Fruit fly (Drosophila melanogaster) whole organism, embryonic: ENCODE data around the gene CG5966.

Experiments used
- B-H1 ChIP-seq: fragments of 200-800 bp; sonication (Bioruptor generic); IDR thresholded peaks from 3 replicates; pipeline ENCODE4 v1.3.6; 2022; ENCODE audit warnings: missing biosample characterization, missing genetic modification characterization
- Bdp1 ChIP-seq: fragments of 200-800 bp; sonication (Bioruptor generic); optimal IDR thresholded peaks from 3 replicates; lab custom pipeline; 2016; ENCODE audit warnings: missing biosample characterization, missing genetic modification characterization
- BtbVII ChIP-seq: fragments of 200-800 bp; sonication (Bioruptor generic); optimal IDR thresholded peaks from 3 replicates; lab custom pipeline; 2017; ENCODE audit warnings: missing biosample characterization, mild to moderate bottlenecking, missing genetic modification characterization
- Bteb2 ChIP-seq: fragments of 200-800 bp; sonication (Bioruptor generic); optimal IDR thresholded peaks from 2 replicates; lab custom pipeline; 2016; ENCODE audit warnings: missing biosample characterization, missing genetic modification characterization
- C15 ChIP-seq: fragments of 200-800 bp; sonication (Bioruptor generic); IDR thresholded peaks from 3 replicates; pipeline ENCODE4 v1.3.6; 2022; ENCODE audit warnings: missing biosample characterization, missing genetic modification characterization
- CG10654 ChIP-seq: fragments of 200-800 bp; sonication (Bioruptor generic); optimal IDR thresholded peaks from 2 replicates; lab custom pipeline; 2016; ENCODE audit warnings: missing biosample characterization, missing genetic modification characterization
- CG11723 ChIP-seq: fragments of 200-800 bp; sonication (Bioruptor generic); optimal IDR thresholded peaks from 2 replicates; lab custom pipeline; 2017; ENCODE audit warnings: missing biosample characterization, mild to moderate bottlenecking, missing genetic modification characterization
- CG12219 ChIP-seq: fragments of 200-800 bp; sonication (Bioruptor generic); optimal IDR thresholded peaks from 3 replicates; lab custom pipeline; 2018; ENCODE audit warnings: missing biosample characterization, mild to moderate bottlenecking, missing genetic modification characterization
- CG12391 ChIP-seq: fragments of 200-800 bp; sonication (Bioruptor generic); optimal IDR thresholded peaks from 3 replicates; lab custom pipeline; 2018; ENCODE audit warnings: missing biosample characterization, mild to moderate bottlenecking, missing genetic modification characterization, moderate library complexity
- CG16815 ChIP-seq: fragments of 200-800 bp; sonication (Bioruptor generic); optimal IDR thresholded peaks from 3 replicates; lab custom pipeline; 2017; ENCODE audit warnings: missing biosample characterization, mild to moderate bottlenecking, missing genetic modification characterization
- CG2199 ChIP-seq: fragments of 200-800 bp; sonication (Bioruptor generic); IDR thresholded peaks from 3 replicates; pipeline ENCODE4 v1.3.6; 2022; ENCODE audit warnings: missing biosample characterization, missing genetic modification characterization
- CG2202 ChIP-seq: fragments of 200-800 bp; sonication (Bioruptor generic); optimal IDR thresholded peaks from 2 replicates; lab custom pipeline; 2018; ENCODE audit warnings: missing biosample characterization, mild to moderate bottlenecking, missing genetic modification characterization
- CG4282 ChIP-seq: fragments of 200-800 bp; sonication (Bioruptor generic); optimal IDR thresholded peaks from 2 replicates; lab custom pipeline; 2016; ENCODE audit warnings: missing biosample characterization, missing genetic modification characterization
- CG6689 ChIP-seq: fragments of 200-800 bp; sonication (Bioruptor generic); IDR thresholded peaks from 2 replicates; pipeline ENCODE4 v1.3.6; 2022; ENCODE audit warnings: missing biosample characterization, missing genetic modification characterization
- CG7271 ChIP-seq: fragments of 200-800 bp; sonication (Bioruptor generic); optimal IDR thresholded peaks from 2 replicates; lab custom pipeline; 2018; ENCODE audit warnings: missing biosample characterization, mild to moderate bottlenecking, missing genetic modification characterization, moderate library complexity
- CG8089 ChIP-seq: fragments of 200-800 bp; sonication (Bioruptor generic); optimal IDR thresholded peaks from 3 replicates; lab custom pipeline; 2016; ENCODE audit warnings: missing biosample characterization, missing genetic modification characterization
- CG9215 ChIP-seq: fragments of 200-800 bp; sonication (Bioruptor generic); IDR thresholded peaks from 2 replicates; pipeline ENCODE4 v1.3.6; 2022; ENCODE audit warnings: missing biosample characterization, missing genetic modification characterization
- CG9437 ChIP-seq: fragments of 200-800 bp; sonication (Bioruptor generic); optimal IDR thresholded peaks from 2 replicates; lab custom pipeline; 2018; ENCODE audit warnings: missing biosample characterization, mild to moderate bottlenecking, missing genetic modification characterization
- CG9727 ChIP-seq: fragments of 200-800 bp; sonication (Bioruptor generic); optimal IDR thresholded peaks from 3 replicates; lab custom pipeline; 2017; ENCODE audit warnings: missing biosample characterization, mild to moderate bottlenecking, missing genetic modification characterization
- Chrac-16 ChIP-seq: fragments of 200-800 bp; sonication (Bioruptor generic); optimal IDR thresholded peaks from 3 replicates; lab custom pipeline; 2016; ENCODE audit warnings: missing biosample characterization, missing genetic modification characterization
- Doc2 ChIP-seq: fragments of 200-800 bp; sonication (Bioruptor generic); IDR thresholded peaks from 2 replicates; pipeline ENCODE4 v1.3.6; 2022; ENCODE audit warnings: missing biosample characterization, missing genetic modification characterization
- Hand ChIP-seq: fragments of 200-800 bp; sonication (Bioruptor generic); optimal IDR thresholded peaks from 2 replicates; lab custom pipeline; 2017; ENCODE audit warnings: mild to moderate bottlenecking, missing biosample characterization, missing genetic modification reagents, missing genetic modification characterization
- Mes4 ChIP-seq: fragments of 200-800 bp; sonication (Bioruptor generic); optimal IDR thresholded peaks from 2 replicates; lab custom pipeline; 2016; ENCODE audit warnings: missing biosample characterization, missing genetic modification characterization
- Poxn ChIP-seq: fragments of 200-800 bp; sonication (Bioruptor generic); IDR thresholded peaks from 2 replicates; pipeline ENCODE4 v1.3.6; 2022; ENCODE audit warnings: missing biosample characterization, missing genetic modification characterization
- Ravus ChIP-seq: fragments of 200-800 bp; sonication (Bioruptor generic); IDR thresholded peaks from 2 replicates; pipeline ENCODE4 v1.3.6; 2022; ENCODE audit warnings: missing biosample characterization, missing genetic modification characterization
- amos ChIP-seq: fragments of 200-800 bp; sonication (Bioruptor generic); IDR thresholded peaks from 2 replicates; pipeline ENCODE4 v1.3.6; 2022; ENCODE audit warnings: missing biosample characterization, missing genetic modification characterization; ENCODE audit not compliant: partially characterized antibody
- crol ChIP-seq: fragments of 200-800 bp; sonication (Bioruptor generic); IDR thresholded peaks from 2 replicates; pipeline ENCODE4 v1.3.6; 2022; ENCODE audit warnings: missing biosample characterization, missing genetic modification characterization
- crp ChIP-seq, 2 experiments: fragments of 200-800 bp; sonication (Bioruptor generic); optimal IDR thresholded peaks; 2 replicates in 1 of 2; 3 replicates in 1 of 2; lab custom pipeline; 2017; ENCODE audit warnings: missing biosample characterization in 2 of 2, missing genetic modification characterization in 2 of 2, mild to moderate bottlenecking in 1 of 2, moderate library complexity in 1 of 2
- dimm ChIP-seq: fragments of 200-800 bp; sonication (Bioruptor generic); IDR thresholded peaks from 2 replicates; pipeline ENCODE4 v1.3.6; 2022; ENCODE audit warnings: missing biosample characterization, missing genetic modification characterization
- esg ChIP-seq: fragments of 200-800 bp; sonication (Bioruptor generic); conservative IDR thresholded peaks from 2 replicates; pipeline ENCODE4 v1.3.6; 2022; ENCODE audit warnings: missing biosample characterization, missing genetic modification characterization
- eyg ChIP-seq: fragments of 200-800 bp; sonication (Bioruptor generic); optimal IDR thresholded peaks from 3 replicates; lab custom pipeline; 2016; ENCODE audit warnings: missing biosample characterization, missing genetic modification characterization
- grn ChIP-seq: fragments of 200-800 bp; sonication (Bioruptor generic); optimal IDR thresholded peaks from 3 replicates; lab custom pipeline; 2017; ENCODE audit warnings: missing biosample characterization, missing genetic modification characterization
- gt ChIP-seq: fragments of 200-800 bp; sonication (Bioruptor generic); IDR thresholded peaks from 2 replicates; pipeline ENCODE4 v1.3.6; 2022; ENCODE audit warnings: missing biosample characterization, missing genetic modification characterization
- hb ChIP-seq: fragments of 200-800 bp; sonication (Bioruptor generic); IDR thresholded peaks from 3 replicates; pipeline ENCODE4 v1.3.6; 2022; ENCODE audit warnings: missing biosample characterization, missing genetic modification characterization; ENCODE audit not compliant: partially characterized antibody
- lab ChIP-seq: fragments of 200-800 bp; sonication (Bioruptor generic); optimal IDR thresholded peaks from 3 replicates; lab custom pipeline; 2017; ENCODE audit warnings: missing biosample characterization, missing genetic modification characterization, mild to moderate bottlenecking, moderate library complexity, missing genetic modification reagents
- lbe ChIP-seq: fragments of 200-800 bp; sonication (Bioruptor generic); optimal IDR thresholded peaks from 2 replicates; lab custom pipeline; 2016; ENCODE audit warnings: missing biosample characterization, mild to moderate bottlenecking, missing genetic modification characterization
- maf-S ChIP-seq: fragments of 200-800 bp; sonication (Bioruptor generic); optimal IDR thresholded peaks from 2 replicates; lab custom pipeline; 2016; ENCODE audit warnings: missing biosample characterization, missing genetic modification characterization
- nom ChIP-seq: fragments of 200-800 bp; sonication (Bioruptor generic); optimal IDR thresholded peaks from 2 replicates; lab custom pipeline; 2017; ENCODE audit warnings: missing biosample characterization, missing genetic modification characterization, mild to moderate bottlenecking, moderate library complexity, missing genetic modification reagents
- onecut ChIP-seq: fragments of 200-800 bp; sonication (Bioruptor generic); IDR thresholded peaks from 2 replicates; pipeline ENCODE4 v1.3.6; 2022; ENCODE audit warnings: missing biosample characterization, missing genetic modification characterization
- pfk ChIP-seq: fragments of 200-800 bp; sonication (Bioruptor generic); optimal IDR thresholded peaks from 2 replicates; lab custom pipeline; 2018; ENCODE audit warnings: missing biosample characterization, mild to moderate bottlenecking, missing genetic modification characterization, moderate library complexity
- prd ChIP-seq, 3 experiments: fragments of >200 bp in 2 of 3; fragments of 200-800 bp in 1 of 3; sonication (Bioruptor generic) in 1 of 3; optimal IDR thresholded peaks in 2 of 3; IDR thresholded peaks in 1 of 3; 2 replicates in 2 of 3; 3 replicates in 1 of 3; pipeline versions ENCODE4 v1.3.6 to Lab custom; 2017 to 2022; ENCODE audit warnings: missing biosample characterization in 1 of 3, missing genetic modification characterization in 1 of 3
- salm ChIP-seq: fragments of 200-800 bp; sonication (Bioruptor generic); optimal IDR thresholded peaks from 2 replicates; lab custom pipeline; 2018; ENCODE audit warnings: missing biosample characterization, mild to moderate bottlenecking, missing genetic modification characterization
- sc ChIP-seq, 3 experiments: fragments of >200 bp in 2 of 3; fragments of 200-800 bp in 1 of 3; sonication (Bioruptor generic) in 1 of 3; optimal IDR thresholded peaks; 2 replicates in 2 of 3; 3 replicates in 1 of 3; lab custom pipeline; 2017; ENCODE audit warnings: mild to moderate bottlenecking in 1 of 3, missing biosample characterization in 1 of 3, missing genetic modification characterization in 1 of 3, missing genetic modification reagents in 1 of 3
- scrt ChIP-seq: fragments of 200-800 bp; sonication (Bioruptor generic); optimal IDR thresholded peaks from 2 replicates; lab custom pipeline; 2018; ENCODE audit warnings: missing biosample characterization, mild to moderate bottlenecking, missing genetic modification characterization, moderate library complexity
- sim ChIP-seq: fragments of 200-800 bp; sonication (Bioruptor generic); IDR thresholded peaks from 2 replicates; pipeline ENCODE4 v1.3.6; 2022; ENCODE audit warnings: missing biosample characterization, missing genetic modification characterization
- slou ChIP-seq: fragments of 200-800 bp; sonication (Bioruptor generic); optimal IDR thresholded peaks from 3 replicates; lab custom pipeline; 2016; ENCODE audit warnings: missing biosample characterization, missing genetic modification characterization
- twi ChIP-seq: fragments of 200-800 bp; optimal IDR thresholded peaks from 2 replicates; lab custom pipeline; 2019; ENCODE audit warnings: missing biosample characterization, mild to moderate bottlenecking, missing genetic modification characterization, moderate library complexity
- tx ChIP-seq: fragments of 200-800 bp; sonication (Bioruptor generic); optimal IDR thresholded peaks from 2 replicates; lab custom pipeline; 2016; ENCODE audit warnings: missing biosample characterization, missing genetic modification characterization
- unc-4 ChIP-seq: fragments of 200-800 bp; sonication (Bioruptor generic); IDR thresholded peaks from 2 replicates; pipeline ENCODE4 v1.3.6; 2022; ENCODE audit warnings: missing biosample characterization, missing genetic modification characterization; ENCODE audit not compliant: partially characterized antibody
- vvl ChIP-seq: fragments of 200-800 bp; sonication (Bioruptor generic); IDR thresholded peaks from 2 replicates; pipeline ENCODE4 v1.3.6; 2022; ENCODE audit warnings: missing biosample characterization, missing genetic modification characterization

CG5966 gene

DNA sequence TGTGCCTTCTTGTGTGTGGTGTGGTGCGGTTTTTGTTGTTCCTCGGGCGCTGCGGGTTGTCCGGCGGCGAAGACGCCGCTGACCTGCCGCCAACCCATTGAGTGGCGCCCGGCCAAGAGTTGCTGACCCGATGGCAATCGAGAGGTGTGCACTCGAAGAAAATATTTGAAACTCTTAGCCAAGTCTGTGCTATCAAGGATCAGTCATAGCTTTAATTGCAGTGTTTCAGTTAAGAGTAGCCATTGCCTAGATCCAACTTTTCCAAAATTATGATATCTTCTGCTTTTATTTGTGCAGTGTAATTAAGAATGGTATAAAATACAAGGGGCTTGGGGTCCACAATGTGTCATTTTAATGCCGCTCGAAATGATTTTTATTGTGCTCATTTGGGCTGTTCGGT, 36.0 kb downstream of the CG5966 start (continued):
- TF ChIP-seq hb = no peak
- TF ChIP-seq slou = no peak
- no peak for TF ChIP-seq CG9215 (GFP tag; lab: Robert Waterston, UW)
- no peak for TF ChIP-seq salm (tag; lab: Kevin White, UChicago)
- TF ChIP-seq nom (GFP tag; lab: Kevin White, UChicago) = no peak
- peak; percentile 50 for TF ChIP-seq CG2202 (tag; lab: Kevin White, UChicago)
- no peak; the same call in 1 of the 2 replicates for TF ChIP-seq crol (GFP tag; lab: Robert Waterston, UW)
- TF ChIP-seq CG2199 (GFP tag; lab: Robert Waterston, UW) = no peak
- no peak for TF ChIP-seq lab (GFP tag; lab: Kevin White, UChicago)
- TF ChIP-seq sc (optimal IDR thresholded peaks at IDR 0.05; lab: Kevin White, UChicago) = no peak
- TF ChIP-seq sc (GFP tag; optimal IDR thresholded peaks at IDR 0.05; lab: Kevin White, UChicago) = peak; percentile 47
- TF ChIP-seq dimm = no peak
- no peak for TF ChIP-seq unc-4 (GFP tag; lab: Robert Waterston, UW)
- TF ChIP-seq Doc2 = no peak
- TF ChIP-seq BtbVII = no peak
- TF ChIP-seq onecut (GFP tag; lab: Robert Waterston, UW) = no peak
- TF ChIP-seq Poxn (GFP tag; lab: Robert Waterston, UW) = no peak
- TF ChIP-seq pfk = no peak
- TF ChIP-seq CG6689 (GFP tag; lab: Robert Waterston, UW) = peak; percentile 55
- peak; percentile 1 for TF ChIP-seq grn
- no peak for TF ChIP-seq Bteb2 (GFP tag; lab: Kevin White, UChicago)
- TF ChIP-seq maf-S (GFP tag; lab: Kevin White, UChicago) = peak; percentile 29
- TF ChIP-seq prd (optimal IDR thresholded peaks at IDR 0.05; lab: Kevin White, UChicago) = no peak
- peak; percentile 56; the same call in 2 of the 3 replicates for TF ChIP-seq prd (GFP tag; IDR thresholded peaks at IDR 0.05; lab: Robert Waterston, UW)
- no peak for TF ChIP-seq CG7271
- peak; percentile 52 for TF ChIP-seq CG8089
- TF ChIP-seq Mes4 (GFP tag; lab: Kevin White, UChicago) = peak; percentile 46
- no peak for TF ChIP-seq amos (GFP tag; lab: Robert Waterston, UW)
- no peak for TF ChIP-seq eyg (GFP tag; lab: Kevin White, UChicago)
- peak; percentile 60 for TF ChIP-seq vvl (GFP tag; lab: Robert Waterston, UW)
- no peak for TF ChIP-seq CG9437 (GFP tag; lab: Kevin White, UChicago)
- TF ChIP-seq crp (GFP tag; optimal IDR thresholded peaks at IDR 0.05; lab: Kevin White, UChicago) = no peak
- TF ChIP-seq CG9727 (GFP tag; lab: Kevin White, UChicago) = peak; percentile 65
- no peak for TF ChIP-seq lbe
- no peak for TF ChIP-seq B-H1 (GFP tag; lab: Robert Waterston, UW)
- TF ChIP-seq CG4282 (GFP tag; lab: Kevin White, UChicago) = no peak
- no peak for TF ChIP-seq tx (GFP tag; lab: Kevin White, UChicago)
- 0 out of 2 replicates have a peak, but pooled peaks have one; percentile 55 for TF ChIP-seq sim (GFP tag; lab: Robert Waterston, UW)
- TF ChIP-seq esg = 0 out of 2 replicates have a peak, but pooled peaks have one; percentile 37
- TF ChIP-seq CG16815 (GFP tag; lab: Kevin White, UChicago) = peak; percentile 61
- peak; percentile 40 for TF ChIP-seq CG10654
- no peak for TF ChIP-seq CG11723
- TF ChIP-seq C15 (GFP tag; lab: Robert Waterston, UW) = no peak
- TF ChIP-seq Bdp1 = peak; percentile 18
- peak; percentile 62 for TF ChIP-seq CG12391 (tag; lab: Kevin White, UChicago)
- peak; percentile 62 for TF ChIP-seq Chrac-16 (GFP tag; lab: Kevin White, UChicago)
- peak; percentile 24 for TF ChIP-seq CG12219
- no peak for TF ChIP-seq twi (tag; lab: Kevin White, UChicago)
- TF ChIP-seq Hand = no peak
- TF ChIP-seq scrt (GFP tag; lab: Kevin White, UChicago) = no peak
- TF ChIP-seq gt (GFP tag; lab: Robert Waterston, UW) = no peak
- TF ChIP-seq Ravus (GFP tag; lab: Robert Waterston, UW) = no peak
